Fruit fly (Drosophila melanogaster) whole organism, embryonic: ENCODE data around the gene AlaRS.

Experiments used
- Asciz ChIP-seq: fragments of 200-800 bp; sonication (Bioruptor generic); optimal IDR thresholded peaks from 2 replicates; lab custom pipeline; 2017; ENCODE audit warnings: missing biosample characterization, mild to moderate bottlenecking, missing genetic modification characterization, missing genetic modification reagents
- Atf3 ChIP-seq: fragments of 200-800 bp; sonication (Bioruptor generic); optimal IDR thresholded peaks from 3 replicates; lab custom pipeline; 2016; ENCODE audit warnings: missing biosample characterization, missing genetic modification characterization
- CG10267 ChIP-seq: fragments of 200-800 bp; sonication (Bioruptor generic); optimal IDR thresholded peaks from 2 replicates; lab custom pipeline; 2018; ENCODE audit warnings: missing biosample characterization, mild to moderate bottlenecking, missing genetic modification characterization, moderate library complexity
- CG11504 ChIP-seq: fragments of 200-800 bp; sonication (Bioruptor generic); optimal IDR thresholded peaks from 3 replicates; lab custom pipeline; 2019; ENCODE audit warnings: missing biosample characterization, mild to moderate bottlenecking, missing genetic modification characterization, moderate library complexity
- CG11723 ChIP-seq: fragments of 200-800 bp; sonication (Bioruptor generic); optimal IDR thresholded peaks from 2 replicates; lab custom pipeline; 2017; ENCODE audit warnings: missing biosample characterization, mild to moderate bottlenecking, missing genetic modification characterization
- CG14014 ChIP-seq: fragments of 200-800 bp; sonication (Bioruptor generic); IDR thresholded peaks from 2 replicates; pipeline ENCODE4 v1.3.6; 2022; ENCODE audit warnings: missing biosample characterization, missing genetic modification characterization
- CG14860 ChIP-seq: fragments of 200-800 bp; sonication (Bioruptor generic); IDR thresholded peaks from 3 replicates; pipeline ENCODE4 v1.3.6; 2022; ENCODE audit warnings: missing biosample characterization, missing genetic modification characterization; ENCODE audit not compliant: partially characterized antibody
- CG1529 ChIP-seq: fragments of 200-800 bp; sonication (Bioruptor generic); optimal IDR thresholded peaks from 3 replicates; lab custom pipeline; 2018; ENCODE audit warnings: missing biosample characterization, missing genetic modification characterization
- CG16815 ChIP-seq: fragments of 200-800 bp; sonication (Bioruptor generic); optimal IDR thresholded peaks from 3 replicates; lab custom pipeline; 2017; ENCODE audit warnings: missing biosample characterization, mild to moderate bottlenecking, missing genetic modification characterization
- CG18011 ChIP-seq: fragments of 200-800 bp; sonication (Bioruptor generic); optimal IDR thresholded peaks from 2 replicates; lab custom pipeline; 2017; ENCODE audit warnings: missing biosample characterization, missing genetic modification characterization, mild to moderate bottlenecking, moderate library complexity, missing genotype
- CG42726 ChIP-seq: fragments of 200-800 bp; sonication (Bioruptor generic); IDR thresholded peaks from 2 replicates; pipeline ENCODE4 v1.3.6; 2022; ENCODE audit warnings: missing biosample characterization, missing genetic modification characterization; ENCODE audit not compliant: partially characterized antibody
- CG43689 ChIP-seq: fragments of 200-800 bp; sonication (Bioruptor generic); IDR thresholded peaks from 2 replicates; pipeline ENCODE4 v1.3.6; 2022; ENCODE audit warnings: missing biosample characterization, missing genetic modification characterization
- CG4820 ChIP-seq: fragments of 200-800 bp; sonication (Bioruptor generic); optimal IDR thresholded peaks from 3 replicates; lab custom pipeline; 2016; ENCODE audit warnings: missing biosample characterization, missing genetic modification characterization
- CG5245 ChIP-seq: fragments of 200-800 bp; sonication (Bioruptor generic); optimal IDR thresholded peaks from 3 replicates; lab custom pipeline; 2016; ENCODE audit warnings: missing biosample characterization, missing genetic modification characterization
- CG6175 ChIP-seq: fragments of 200-800 bp; sonication (Bioruptor generic); IDR thresholded peaks from 3 replicates; pipeline ENCODE4 v1.3.6; 2022; ENCODE audit warnings: missing biosample characterization, missing genetic modification characterization
- CG6254 ChIP-seq: fragments of 200-800 bp; sonication (Bioruptor generic); optimal IDR thresholded peaks from 3 replicates; lab custom pipeline; 2017; ENCODE audit warnings: mild to moderate bottlenecking, missing biosample characterization, missing genetic modification reagents, missing genetic modification characterization
- CG7271 ChIP-seq: fragments of 200-800 bp; sonication (Bioruptor generic); optimal IDR thresholded peaks from 2 replicates; lab custom pipeline; 2018; ENCODE audit warnings: missing biosample characterization, mild to moderate bottlenecking, missing genetic modification characterization, moderate library complexity
- CG8765 ChIP-seq: fragments of 200-800 bp; sonication (Bioruptor generic); IDR thresholded peaks from 2 replicates; pipeline ENCODE4 v1.3.6; 2022; ENCODE audit warnings: missing biosample characterization, missing genetic modification characterization
- Dp ChIP-seq: fragments of 200-800 bp; sonication (Bioruptor generic); optimal IDR thresholded peaks from 2 replicates; lab custom pipeline; 2018; ENCODE audit warnings: missing biosample characterization, mild to moderate bottlenecking, missing genetic modification characterization, moderate library complexity
- E2f1 ChIP-seq: fragments of 200-800 bp; sonication (Bioruptor generic); IDR thresholded peaks from 2 replicates; pipeline ENCODE4 v1.3.6; 2022; ENCODE audit warnings: missing biosample characterization, missing genetic modification characterization
- E2f2 ChIP-seq: fragments of 200-800 bp; sonication (Bioruptor generic); IDR thresholded peaks from 2 replicates; pipeline ENCODE4 v1.3.6; 2022; ENCODE audit warnings: missing biosample characterization, missing genetic modification characterization
- Ets97D ChIP-seq: fragments of 200-800 bp; sonication (Bioruptor generic); optimal IDR thresholded peaks from 3 replicates; lab custom pipeline; 2016; ENCODE audit warnings: missing biosample characterization, missing genetic modification characterization
- Fer1 ChIP-seq: fragments of 200-800 bp; sonication (Bioruptor generic); optimal IDR thresholded peaks from 2 replicates; lab custom pipeline; 2017; ENCODE audit warnings: missing biosample characterization, mild to moderate bottlenecking, missing genetic modification characterization
- H15 ChIP-seq: fragments of 200-800 bp; sonication (Bioruptor generic); IDR thresholded peaks from 3 replicates; pipeline ENCODE4 v1.3.6; 2022; ENCODE audit warnings: missing biosample characterization, missing genetic modification characterization
- HLH3B ChIP-seq: fragments of 200-800 bp; sonication (Bioruptor generic); IDR thresholded peaks from 2 replicates; pipeline ENCODE4 v1.3.6; 2022; ENCODE audit warnings: missing biosample characterization, missing genetic modification characterization
- Lpt ChIP-seq: fragments of >200 bp; optimal IDR thresholded peaks from 2 replicates; lab custom pipeline; 2018; ENCODE audit warnings: missing biosample characterization, missing genetic modification characterization
- MBD-R2 ChIP-seq: fragments of 200-800 bp; sonication (Bioruptor generic); IDR thresholded peaks from 2 replicates; pipeline ENCODE4 v1.3.6; 2022; ENCODE audit warnings: missing biosample characterization, missing genetic modification characterization
- Myb ChIP-seq: fragments of 200-800 bp; sonication (Bioruptor generic); optimal IDR thresholded peaks from 2 replicates; lab custom pipeline; 2016; ENCODE audit warnings: missing biosample characterization, missing genetic modification characterization
- NK7.1 ChIP-seq: fragments of 200-800 bp; sonication (Bioruptor generic); optimal IDR thresholded peaks from 3 replicates; lab custom pipeline; 2016; ENCODE audit warnings: missing biosample characterization, missing genetic modification characterization
- Nf-YA ChIP-seq: fragments of 200-800 bp; sonication (Bioruptor generic); IDR thresholded peaks from 2 replicates; pipeline ENCODE4 v1.3.6; 2022; ENCODE audit warnings: missing biosample characterization, missing genetic modification characterization
- Nf-YB ChIP-seq: fragments of 200-800 bp; sonication (Bioruptor generic); optimal IDR thresholded peaks from 3 replicates; lab custom pipeline; 2019; ENCODE audit warnings: missing biosample characterization, mild to moderate bottlenecking, missing genetic modification characterization, moderate library complexity
- Xbp1 ChIP-seq: fragments of 200-800 bp; sonication (Bioruptor generic); optimal IDR thresholded peaks from 3 replicates; lab custom pipeline; 2016; ENCODE audit warnings: missing biosample characterization, mild to moderate bottlenecking, missing genetic modification characterization
- Xrp1 ChIP-seq: fragments of 200-800 bp; sonication (Bioruptor generic); IDR thresholded peaks from 2 replicates; pipeline ENCODE4 v1.3.6; 2022; ENCODE audit warnings: missing biosample characterization, missing genetic modification characterization
- abd-A ChIP-seq: fragments of 200-800 bp; sonication (Bioruptor generic); optimal IDR thresholded peaks from 3 replicates; lab custom pipeline; 2019; ENCODE audit warnings: missing biosample characterization, mild to moderate bottlenecking, missing genetic modification characterization, moderate library complexity
- al ChIP-seq: fragments of 200-800 bp; sonication (Bioruptor generic); IDR thresholded peaks from 2 replicates; pipeline ENCODE4 v1.3.6; 2022; ENCODE audit warnings: missing biosample characterization, missing genetic modification characterization
- ara ChIP-seq: fragments of 200-800 bp; sonication (Bioruptor generic); IDR thresholded peaks from 2 replicates; pipeline ENCODE4 v1.3.6; 2022; ENCODE audit warnings: missing biosample characterization, missing genetic modification characterization
- ato ChIP-seq: fragments of 200-800 bp; sonication (Bioruptor generic); IDR thresholded peaks from 2 replicates; pipeline ENCODE4 v1.3.6; 2022; ENCODE audit warnings: missing biosample characterization, missing genetic modification characterization; ENCODE audit not compliant: partially characterized antibody
- chinmo ChIP-seq: fragments of 200-800 bp; sonication (Bioruptor generic); IDR thresholded peaks from 4 replicates; pipeline ENCODE4 v1.3.6; 2022; ENCODE audit warnings: missing biosample characterization, missing genetic modification characterization; ENCODE audit not compliant: partially characterized antibody
- dan ChIP-seq: fragments of 200-800 bp; sonication (Bioruptor generic); IDR thresholded peaks from 2 replicates; pipeline ENCODE4 v1.3.6; 2022; ENCODE audit warnings: missing biosample characterization, missing genetic modification characterization
- fd96Cb ChIP-seq: fragments of 200-800 bp; sonication (Bioruptor generic); optimal IDR thresholded peaks from 2 replicates; lab custom pipeline; 2018; ENCODE audit warnings: missing biosample characterization, mild to moderate bottlenecking, missing genetic modification characterization, moderate library complexity
- gce ChIP-seq: fragments of 200-800 bp; sonication (Bioruptor generic); IDR thresholded peaks from 3 replicates; pipeline ENCODE4 v1.3.6; 2022; ENCODE audit warnings: missing biosample characterization, missing genetic modification characterization
- gfzf ChIP-seq: fragments of 200-800 bp; sonication (Bioruptor generic); optimal IDR thresholded peaks from 2 replicates; lab custom pipeline; 2016; ENCODE audit warnings: missing biosample characterization, mild to moderate bottlenecking, missing genetic modification characterization, moderate library complexity
- jing ChIP-seq: fragments of 200-800 bp; sonication (Bioruptor generic); optimal IDR thresholded peaks from 2 replicates; lab custom pipeline; 2018; ENCODE audit warnings: missing biosample characterization, mild to moderate bottlenecking, missing genetic modification characterization
- jumu ChIP-seq: fragments of 200-800 bp; sonication (Bioruptor generic); optimal IDR thresholded peaks from 3 replicates; lab custom pipeline; 2016; ENCODE audit warnings: missing biosample characterization, missing genetic modification characterization
- mam ChIP-seq: fragments of 200-800 bp; sonication (Bioruptor generic); optimal IDR thresholded peaks from 3 replicates; lab custom pipeline; 2016; ENCODE audit warnings: missing biosample characterization, missing genetic modification characterization
- nmo ChIP-seq: fragments of 200-800 bp; sonication (Bioruptor generic); optimal IDR thresholded peaks from 2 replicates; lab custom pipeline; 2018; ENCODE audit warnings: missing biosample characterization, mild to moderate bottlenecking, missing genetic modification characterization, moderate library complexity
- row ChIP-seq: fragments of 200-800 bp; sonication (Bioruptor generic); IDR thresholded peaks from 3 replicates; pipeline ENCODE4 v1.3.6; 2022; ENCODE audit warnings: missing biosample characterization, missing genetic modification characterization
- sima ChIP-seq: fragments of 200-800 bp; sonication (Bioruptor generic); optimal IDR thresholded peaks from 2 replicates; lab custom pipeline; 2016; ENCODE audit warnings: missing biosample characterization, missing genetic modification characterization
- sisA ChIP-seq: fragments of 200-800 bp; sonication (Bioruptor generic); IDR thresholded peaks from 2 replicates; pipeline ENCODE4 v1.3.6; 2022; ENCODE audit warnings: missing biosample characterization, missing genetic modification characterization
- ssp ChIP-seq: fragments of 200-800 bp; sonication (Bioruptor generic); IDR thresholded peaks from 2 replicates; pipeline ENCODE4 v1.3.6; 2022; ENCODE audit warnings: missing biosample characterization, missing genetic modification characterization
- tgo ChIP-seq: fragments of 200-800 bp; sonication (Bioruptor generic); IDR thresholded peaks from 3 replicates; pipeline ENCODE4 v1.3.6; 2022; ENCODE audit warnings: missing biosample characterization, missing genetic modification characterization

The AlaRS gene

dm6 chr2L:8376717-8377116, 4.8 kb downstream of the AlaRS start, which contains the start of the genes CG13390 and CG17294 (continued):
- TF ChIP-seq ato = 0 out of 2 replicates have a peak, but pooled peaks have one; percentile 40
- TF ChIP-seq CG10267 = peak; percentile 98
- peak; percentile 63 for TF ChIP-seq CG42726
- TF ChIP-seq fd96Cb = peak; percentile 100
- peak; percentile 99 for TF ChIP-seq Asciz (GFP tag; lab: Kevin White, UChicago)
- peak; percentile 100 for TF ChIP-seq Xrp1
- TF ChIP-seq mam (GFP tag; lab: Kevin White, UChicago) = peak; percentile 97
- TF ChIP-seq sima (GFP tag; lab: Kevin White, UChicago) = peak; percentile 89
- peak; percentile 54 for TF ChIP-seq Dp (GFP tag; lab: Kevin White, UChicago)
- peak; percentile 100 for TF ChIP-seq E2f1 (GFP tag; lab: Robert Waterston, UW)
- peak; percentile 99 for TF ChIP-seq CG11723 (GFP tag; lab: Kevin White, UChicago)
- peak; percentile 98 for TF ChIP-seq abd-A
- TF ChIP-seq Nf-YB = peak; percentile 91
- TF ChIP-seq CG5245 = peak; percentile 98
- peak; percentile 98 for TF ChIP-seq CG4820
- peak; percentile 97 for TF ChIP-seq CG6254 (GFP tag; lab: Kevin White, UChicago)
- TF ChIP-seq CG43689 = peak; percentile 99
- TF ChIP-seq sisA (GFP tag; lab: Robert Waterston, UW) = peak; percentile 100
- TF ChIP-seq CG8765 (GFP tag; lab: Robert Waterston, UW) = peak; percentile 99
- TF ChIP-seq Nf-YA (GFP tag; lab: Robert Waterston, UW) = peak; percentile 99
- peak; percentile 90 for TF ChIP-seq Ets97D (GFP tag; lab: Kevin White, UChicago)
- peak; percentile 92 for TF ChIP-seq NK7.1 (GFP tag; lab: Kevin White, UChicago)
- peak; percentile 100 for TF ChIP-seq row
- peak; percentile 98 for TF ChIP-seq CG11504 (tag; lab: Kevin White, UChicago)
- peak; percentile 100 for TF ChIP-seq Xbp1
- peak; percentile 97 for TF ChIP-seq dan (GFP tag; lab: Robert Waterston, UW)
- TF ChIP-seq gfzf (GFP tag; lab: Kevin White, UChicago) = no peak
- TF ChIP-seq CG6175 (GFP tag; lab: Robert Waterston, UW) = peak; percentile 99
- TF ChIP-seq gce (GFP tag; lab: Robert Waterston, UW) = peak; percentile 100
- TF ChIP-seq al (GFP tag; lab: Robert Waterston, UW) = peak; percentile 100
- no peak for TF ChIP-seq Lpt (GFP tag; lab: Kevin White, UChicago)
- peak; percentile 57; the same call in 1 of the 4 replicates for TF ChIP-seq chinmo
- TF ChIP-seq nmo (GFP tag; lab: Kevin White, UChicago) = peak; percentile 100
- TF ChIP-seq CG7271 (tag; lab: Kevin White, UChicago) = peak; percentile 99
- TF ChIP-seq HLH3B (GFP tag; lab: Robert Waterston, UW) = peak; percentile 100
- peak; percentile 92 for TF ChIP-seq Atf3 (GFP tag; lab: Kevin White, UChicago)
- peak; percentile 99 for TF ChIP-seq CG16815 (GFP tag; lab: Kevin White, UChicago)
- TF ChIP-seq CG1529 (GFP tag; lab: Kevin White, UChicago) = peak; percentile 99
- peak; percentile 99 for TF ChIP-seq jing (GFP tag; lab: Kevin White, UChicago)
- TF ChIP-seq CG14860 (GFP tag; lab: Robert Waterston, UW) = 0 out of 3 replicates have a peak, but pooled peaks have one; percentile 44
- peak; percentile 100 for TF ChIP-seq Fer1
- TF ChIP-seq H15 (GFP tag; lab: Robert Waterston, UW) = peak; percentile 100
- peak; percentile 91 for TF ChIP-seq jumu
- TF ChIP-seq CG18011 (GFP tag; lab: Kevin White, UChicago) = peak; percentile 92
- TF ChIP-seq Myb (GFP tag; lab: Kevin White, UChicago) = peak; percentile 69
- peak; percentile 92 for TF ChIP-seq E2f2 (GFP tag; lab: Robert Waterston, UW)
- peak; percentile 100 for TF ChIP-seq CG14014
- TF ChIP-seq tgo (GFP tag; lab: Robert Waterston, UW) = peak; percentile 100
- TF ChIP-seq MBD-R2 (GFP tag; lab: Robert Waterston, UW) = peak; percentile 100
- peak; percentile 99 for TF ChIP-seq ara (GFP tag; lab: Robert Waterston, UW)
- TF ChIP-seq ssp (GFP tag; lab: Robert Waterston, UW) = peak; percentile 96
